Worm (Caenorhabditis elegans): ENCODE data around the gene sms-2.

DNA sequence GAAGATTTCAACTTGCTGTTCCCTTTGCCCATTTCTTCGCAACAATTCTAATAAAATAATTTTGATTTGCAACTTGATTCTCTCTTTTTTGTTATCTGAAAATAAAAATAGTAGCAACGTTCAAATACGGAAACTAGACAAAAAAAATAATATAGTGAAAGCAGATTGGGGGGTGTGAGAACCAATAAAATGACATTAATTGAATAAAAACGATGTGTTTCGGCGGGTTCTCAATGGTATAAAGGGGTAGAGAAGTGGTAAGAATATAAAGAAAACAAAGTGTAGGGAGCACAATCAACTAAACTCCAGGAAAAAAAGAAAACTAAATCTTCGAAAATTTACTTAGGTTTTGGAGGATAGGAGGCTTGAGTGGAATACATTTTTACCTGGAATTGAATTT, 14.5 kb upstream of the sms-2 start, which contains the start of gene ncs-1:
- TF ChIP-seq nhr-11 (tag; optimal IDR thresholded peaks at IDR 0.05) (no peak), lin-13 (GFP tag; optimal IDR thresholded peaks at IDR 0.05) (no peak), unc-130 (tag; optimal IDR thresholded peaks at IDR 0.05) (no peak), mab-9 (GFP tag; IDR thresholded peaks at IDR 0.05) (no peak), grh-1 (GFP tag; IDR thresholded peaks at IDR 0.05) (no peak), aly-2 (tag; optimal IDR thresholded peaks at IDR 0.05) (no peak), dpl-1 (GFP tag; optimal IDR thresholded peaks at IDR 0.05) (no peak), ztf-11 (tag; optimal IDR thresholded peaks at IDR 0.05) (no peak), lin-39 (tag; optimal IDR thresholded peaks at IDR 0.05) (no peak), nhr-12 (tag; optimal IDR thresholded peaks at IDR 0.05) (no peak), lin-15B (tag; optimal IDR thresholded peaks at IDR 0.05) (no peak), fkh-10 (GFP tag; optimal IDR thresholded peaks at IDR 0.05) (no peak), pag-3 (tag; optimal IDR thresholded peaks at IDR 0.05; ENCODE audit: borderline replicate concordance, insufficient read depth) (no peak), nhr-237 (tag; optimal IDR thresholded peaks at IDR 0.05) (no peak)
